Worm (Caenorhabditis elegans) whole organism, L3 larva: ENCODE results near the gene srg-56.
A peak's percentile ranks its signal among the peaks of the same experiment; 100 is the strongest.

Experiments
- R02D3.7 ChIP-seq: fragments of 150-350 bp; optimal IDR thresholded peaks from 2 replicates; lab custom pipeline; 2014; ENCODE audit warnings: missing biosample characterization, missing genetic modification characterization
- ZK546.5 ChIP-seq: sonication (generic microtip); optimal IDR thresholded peaks from 2 replicates; lab custom pipeline; 2017; ENCODE audit warnings: missing biosample characterization, missing genetic modification characterization
- ama-1 ChIP-seq: fragments of 150-350 bp; optimal IDR thresholded peaks from 2 replicates; lab custom pipeline; 2018
- ceh-16 ChIP-seq: sonication (generic microtip); optimal IDR thresholded peaks from 2 replicates; lab custom pipeline; 2017; ENCODE audit warnings: missing biosample characterization, missing genetic modification characterization
- ceh-28 ChIP-seq: fragments of 150-350 bp; optimal IDR thresholded peaks from 2 replicates; lab custom pipeline; 2014; ENCODE audit warnings: missing biosample characterization, missing genetic modification reagents, missing genetic modification characterization
- ceh-82 ChIP-seq: fragments of 150-350 bp; optimal IDR thresholded peaks from 2 replicates; lab custom pipeline; 2014; ENCODE audit warnings: missing biosample characterization, missing genetic modification characterization
- ceh-9 ChIP-seq: sonication (generic microtip); optimal IDR thresholded peaks from 2 replicates; lab custom pipeline; 2018; ENCODE audit warnings: missing biosample characterization, missing genetic modification characterization
- daf-12 ChIP-seq: fragments of 150-350 bp; optimal IDR thresholded peaks from 2 replicates; lab custom pipeline; 2014; ENCODE audit warnings: missing biosample characterization, missing genetic modification reagents, missing genetic modification characterization
- elt-1 ChIP-seq: fragments of 150-350 bp; optimal IDR thresholded peaks from 2 replicates; lab custom pipeline; 2014; ENCODE audit warnings: missing biosample characterization, missing genetic modification characterization
- elt-2 ChIP-seq: sonication (generic microtip); optimal IDR thresholded peaks from 2 replicates; lab custom pipeline; 2016; ENCODE audit warnings: missing genetic modification reagents, mild to moderate bottlenecking, missing genetic modification characterization, missing compliant biosample characterization
- elt-3 ChIP-seq, 3 experiments: fragments of 150-350 bp in 1 of 3; sonication (generic microtip) in 2 of 3; optimal IDR thresholded peaks; 2 replicates in 2 of 3; 4 replicates in 1 of 3; lab custom pipeline; 2014 to 2017; ENCODE audit warnings: missing biosample characterization in 3 of 3, missing genetic modification characterization in 3 of 3
- eor-1 ChIP-seq, 2 experiments: fragments of 150-350 bp; optimal IDR thresholded peaks; 2 replicates each; lab custom pipeline; 2014 to 2018; ENCODE audit warnings: missing biosample characterization in 2 of 2, missing genetic modification characterization in 2 of 2
- fkh-10 ChIP-seq: sonication (generic microtip); optimal IDR thresholded peaks from 2 replicates; lab custom pipeline; 2017; ENCODE audit warnings: missing biosample characterization, missing genetic modification reagents, missing genetic modification characterization
- fos-1 ChIP-seq: fragments of 150-350 bp; optimal IDR thresholded peaks from 2 replicates; lab custom pipeline; 2014; ENCODE audit warnings: missing biosample characterization, missing genetic modification characterization
- hmg-11 ChIP-seq: sonication (generic microtip); optimal IDR thresholded peaks from 2 replicates; lab custom pipeline; 2016; ENCODE audit warnings: missing genetic modification characterization, missing compliant biosample characterization
- jun-1 ChIP-seq: fragments of 150-350 bp; optimal IDR thresholded peaks from 2 replicates; lab custom pipeline; 2014; ENCODE audit warnings: missing biosample characterization, missing genetic modification reagents, missing genetic modification characterization
- lin-39 ChIP-seq: fragments of 150-350 bp; optimal IDR thresholded peaks from 2 replicates; lab custom pipeline; 2018; ENCODE audit warnings: missing biosample characterization, missing genetic modification reagents, missing genetic modification characterization
- lsy-12 ChIP-seq: sonication (generic microtip); optimal IDR thresholded peaks from 2 replicates; lab custom pipeline; 2016; ENCODE audit warnings: mild to moderate bottlenecking, missing genetic modification characterization, missing compliant biosample characterization
- mdl-1 ChIP-seq: fragments of 150-350 bp; optimal IDR thresholded peaks from 2 replicates; lab custom pipeline; 2014; ENCODE audit warnings: missing biosample characterization, missing genetic modification characterization
- mml-1 ChIP-seq: fragments of 150-350 bp; sonication (generic microtip); optimal IDR thresholded peaks from 3 replicates; lab custom pipeline; 2014; ENCODE audit warnings: missing biosample characterization, missing genetic modification characterization
- nfya-1 ChIP-seq: sonication (generic microtip); optimal IDR thresholded peaks from 2 replicates; lab custom pipeline; 2017; ENCODE audit warnings: missing genetic modification characterization, mild to moderate bottlenecking, missing compliant biosample characterization, antibody characterized with exemption, moderate library complexity; ENCODE audit not compliant: insufficient read depth
- nhr-11 ChIP-seq: fragments of 150-350 bp; optimal IDR thresholded peaks from 2 replicates; lab custom pipeline; 2014; ENCODE audit warnings: missing biosample characterization, missing genetic modification characterization
- nhr-23 ChIP-seq: fragments of 150-350 bp; optimal IDR thresholded peaks from 2 replicates; lab custom pipeline; 2014; ENCODE audit warnings: missing biosample characterization, missing genetic modification reagents, missing genetic modification characterization
- nhr-237 ChIP-seq: fragments of 150-350 bp; optimal IDR thresholded peaks from 2 replicates; lab custom pipeline; 2014; ENCODE audit warnings: missing biosample characterization, missing genetic modification characterization
- nhr-25 ChIP-seq: sonication (generic microtip); optimal IDR thresholded peaks from 2 replicates; lab custom pipeline; 2017; ENCODE audit warnings: missing biosample characterization, missing genetic modification characterization
- nhr-28 ChIP-seq: fragments of 150-350 bp; optimal IDR thresholded peaks from 2 replicates; lab custom pipeline; 2014; ENCODE audit warnings: missing biosample characterization, missing genetic modification characterization
- nhr-67 ChIP-seq: fragments of 150-350 bp; optimal IDR thresholded peaks from 2 replicates; lab custom pipeline; 2014; ENCODE audit warnings: missing biosample characterization, missing genetic modification characterization
- nhr-76 ChIP-seq: fragments of 150-350 bp; sonication (generic microtip); optimal IDR thresholded peaks from 5 replicates; lab custom pipeline; 2014; ENCODE audit warnings: missing biosample characterization, missing genetic modification characterization
- pha-4 ChIP-seq: fragments of 150-350 bp; optimal IDR thresholded peaks from 2 replicates; lab custom pipeline; 2014; ENCODE audit warnings: missing biosample characterization, missing genetic modification reagents, missing genetic modification characterization
- pqm-1 ChIP-seq: fragments of 150-350 bp; optimal IDR thresholded peaks from 2 replicates; lab custom pipeline; 2017; ENCODE audit warnings: missing biosample characterization, missing genetic modification characterization, inconsistent platforms
- snpc-4 ChIP-seq: fragments of 150-350 bp; optimal IDR thresholded peaks from 2 replicates; lab custom pipeline; 2014; ENCODE audit warnings: missing biosample characterization, missing genetic modification characterization
- unc-39 ChIP-seq: sonication (generic microtip); optimal IDR thresholded peaks from 4 replicates; lab custom pipeline; 2017; ENCODE audit warnings: missing biosample characterization, missing genetic modification characterization
- unc-62 ChIP-seq: fragments of 150-350 bp; sonication (generic microtip); optimal IDR thresholded peaks from 4 replicates; lab custom pipeline; 2014; ENCODE audit warnings: missing biosample characterization, missing genetic modification reagents, missing genetic modification characterization
- zag-1 ChIP-seq: fragments of 150-350 bp; optimal IDR thresholded peaks from 2 replicates; lab custom pipeline; 2014; ENCODE audit warnings: missing biosample characterization, missing genetic modification characterization
- ztf-11 ChIP-seq: fragments of 150-350 bp; optimal IDR thresholded peaks from 2 replicates; lab custom pipeline; 2014; ENCODE audit warnings: missing biosample characterization, missing genetic modification characterization
- ztf-4 ChIP-seq: fragments of 150-350 bp; optimal IDR thresholded peaks from 2 replicates; lab custom pipeline; 2014; ENCODE audit warnings: missing biosample characterization, missing genetic modification characterization

srg-56 gene

DNA sequence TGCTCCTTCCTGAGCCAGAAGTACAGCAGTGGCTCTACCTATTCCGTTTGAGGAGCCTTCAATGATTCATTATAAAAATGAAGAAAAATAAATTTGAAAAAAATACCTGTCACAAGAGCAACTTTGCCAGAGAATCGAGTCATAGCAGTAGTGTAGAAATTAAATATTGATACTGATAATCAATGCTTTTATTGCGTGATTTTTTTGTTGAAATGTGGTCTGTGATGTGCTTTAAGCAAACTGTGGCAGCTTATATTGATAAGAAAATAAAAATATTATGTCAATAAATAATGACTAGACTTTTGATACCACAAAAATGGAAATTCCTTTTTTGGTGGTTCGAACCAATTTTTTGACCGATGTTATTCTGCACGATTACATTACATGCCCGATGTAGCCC lies 27.0 kb upstream of the srg-56 start, which contains the start of gene dhs-14:
dhs-14 (minus strand) TSS at position 149 of the 400 bp plus-strand sequence.
- TF ChIP-seq R02D3.7 (tag; lab: Kevin White, UChicago) (no peak), ztf-11 (no peak), zag-1 (no peak), ceh-82 (tag; lab: Kevin White, UChicago) (no peak), nhr-28 (no peak), nhr-237 (tag; lab: Kevin White, UChicago) (no peak), nhr-23 (tag; lab: Kevin White, UChicago) (no peak), hmg-11 (tag; lab: Kevin White, UChicago) (no peak), ZK546.5 (tag; lab: Kevin White, UChicago) (no peak), ceh-28 (tag; lab: Kevin White, UChicago) (no peak), nhr-25 (no peak), mdl-1 (tag; lab: Kevin White, UChicago) (no peak), elt-2 (tag; lab: Kevin White, UChicago) (peak; percentile 74), pqm-1 (tag; lab: Kevin White, UChicago) (peak; percentile 82), snpc-4 (tag; lab: Kevin White, UChicago) (no peak), elt-1 (tag; lab: Kevin White, UChicago) (no peak)

DNA sequence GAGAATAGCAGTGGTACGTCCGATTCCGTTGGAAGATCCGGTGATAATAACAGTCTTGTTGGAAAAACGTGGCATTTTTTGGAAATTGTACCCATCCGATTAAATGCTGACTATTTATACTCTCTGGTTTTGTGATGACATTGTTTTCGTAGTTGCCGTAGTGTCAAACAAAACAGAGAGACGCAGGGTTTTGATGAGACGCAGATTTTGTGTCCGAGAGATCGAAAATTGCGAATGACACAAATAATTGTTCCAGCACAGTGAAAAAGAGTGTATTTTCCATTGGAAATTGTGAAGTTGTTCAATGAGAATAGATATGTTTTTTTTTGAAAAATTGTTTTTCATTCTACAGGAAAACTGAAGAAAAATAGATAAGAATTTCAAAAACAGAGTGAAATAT lies 25.0 kb upstream of the srg-56 start, which contains the start of gene R05D8.7:
R05D8.7 (minus strand) TSS at position 104 of the 400 bp plus-strand sequence.
- TF ChIP-seq nhr-237 (tag; lab: Kevin White, UChicago) (no peak), nhr-67 (tag; lab: Kevin White, UChicago) (no peak), lin-39 (tag; lab: Kevin White, UChicago) (no peak), zag-1 (no peak), ceh-28 (tag; lab: Kevin White, UChicago) (no peak), jun-1 (no peak)

DNA sequence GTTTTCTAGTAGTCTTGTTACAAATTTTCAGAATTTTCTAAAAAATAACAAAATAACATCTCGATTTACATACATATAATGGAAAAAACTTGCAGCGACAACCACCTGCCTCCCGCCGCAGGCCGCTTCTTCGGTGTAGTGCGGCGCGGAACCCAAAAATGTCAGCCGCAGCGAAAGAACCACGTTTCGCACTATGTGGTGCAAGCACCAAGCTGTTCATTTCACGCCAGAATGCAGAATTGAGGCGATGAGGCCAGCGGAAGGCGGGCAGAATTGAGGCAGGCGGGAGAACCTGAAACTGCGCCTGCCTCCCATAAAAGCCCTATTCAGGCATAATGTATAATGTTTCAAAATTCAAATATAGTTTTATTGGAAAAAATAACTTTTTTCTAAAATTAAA lies 23.4 kb upstream of the srg-56 start:
- no peak for TF ChIP-seq nhr-11 (tag; lab: Kevin White, UChicago)
- no peak for TF ChIP-seq R02D3.7 (tag; lab: Kevin White, UChicago)
- TF ChIP-seq unc-62 = no peak
- TF ChIP-seq ama-1 (lab: Kevin White, UChicago) = no peak
- no peak for TF ChIP-seq fkh-10 (GFP tag; lab: Kevin White, UChicago)
- TF ChIP-seq nhr-28 = no peak
- TF ChIP-seq eor-1 (tag; optimal IDR thresholded peaks at IDR 0.05; lab: Kevin White, UChicago) = no peak
- no peak for TF ChIP-seq elt-3 (tag; optimal IDR thresholded peaks at IDR 0.05; lab: Kevin White, UChicago)
- TF ChIP-seq nfya-1 (tag; lab: Kevin White, UChicago) = no peak
- TF ChIP-seq ceh-82 (tag; lab: Kevin White, UChicago) = no peak
- TF ChIP-seq ceh-28 (tag; lab: Kevin White, UChicago) = no peak
- no peak for TF ChIP-seq lin-39 (tag; lab: Kevin White, UChicago)
- no peak for TF ChIP-seq unc-39 (tag; lab: Kevin White, UChicago)
- no peak for TF ChIP-seq nhr-76
- TF ChIP-seq nhr-25 = no peak
- no peak for TF ChIP-seq nhr-67 (tag; lab: Kevin White, UChicago)

DNA sequence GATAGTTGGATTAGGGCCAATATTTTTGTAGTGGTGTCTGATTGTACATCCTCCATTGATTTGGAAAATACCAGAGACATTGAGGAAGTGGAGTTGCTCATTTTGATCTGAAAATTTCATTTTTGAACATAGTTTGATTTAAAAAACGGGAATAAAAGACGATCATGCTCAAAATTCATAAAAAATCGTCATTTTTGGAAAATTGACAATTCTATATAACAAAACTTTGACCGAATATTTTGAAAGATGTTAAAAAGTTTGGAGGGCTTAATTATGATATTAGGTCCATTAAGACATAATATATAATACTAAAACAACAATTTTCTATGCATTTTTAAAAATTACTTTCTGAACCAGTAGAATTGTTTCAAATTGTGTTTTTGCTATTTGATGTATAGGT lies 21.4 kb upstream of the srg-56 start, which contains the start of gene srg-58:
srg-58 (minus strand) TSS at position 101 of the 400 bp plus-strand sequence.
- TF ChIP-seq pha-4 (no peak), unc-62 (no peak), nhr-23 (tag; lab: Kevin White, UChicago) (no peak), nhr-76 (no peak), mml-1 (tag; lab: Kevin White, UChicago) (no peak), ztf-11 (no peak), fos-1 (tag; lab: Kevin White, UChicago) (no peak), elt-1 (tag; lab: Kevin White, UChicago) (no peak), lin-39 (tag; lab: Kevin White, UChicago) (no peak), daf-12 (tag; lab: Kevin White, UChicago) (no peak), pqm-1 (tag; lab: Kevin White, UChicago) (no peak), ztf-4 (no peak), snpc-4 (tag; lab: Kevin White, UChicago) (no peak), ZK546.5 (tag; lab: Kevin White, UChicago) (no peak), zag-1 (no peak), jun-1 (no peak), ceh-16 (no peak), nhr-67 (tag; lab: Kevin White, UChicago) (no peak), elt-3 (tag; optimal IDR thresholded peaks at IDR 0.05; lab: Kevin White, UChicago) (no peak), nhr-25 (no peak)

DNA sequence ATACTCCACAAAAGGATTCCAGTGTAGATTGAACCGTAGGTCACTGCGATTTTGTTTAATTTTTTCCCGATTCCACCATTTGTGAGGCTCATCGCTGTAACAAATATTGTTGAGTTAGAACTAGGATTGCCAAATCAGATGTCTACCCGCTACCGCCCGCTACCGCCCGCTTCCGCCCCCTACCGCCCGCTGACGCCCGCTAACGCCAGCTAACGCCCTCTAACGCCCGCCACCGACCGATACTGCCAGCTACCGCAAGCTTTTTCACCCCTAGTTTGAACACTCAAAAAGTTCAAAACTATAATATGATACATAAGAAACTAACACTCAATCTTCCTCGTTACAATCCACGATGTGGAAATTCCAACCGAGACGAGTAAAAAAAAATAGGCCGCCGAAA lies 20.4 kb upstream of the srg-56 start:
- TF ChIP-seq ceh-9 (tag; lab: Kevin White, UChicago) = no peak
- TF ChIP-seq zag-1 = no peak
- TF ChIP-seq lsy-12 = no peak
- TF ChIP-seq R02D3.7 (tag; lab: Kevin White, UChicago) = no peak
- TF ChIP-seq, all 47 proteins: peak for 0
